Worm (Caenorhabditis elegans) whole organism, L1 larva: ENCODE results near the gene mob-2.

Source experiments
- C16A3.4 ChIP-seq: fragments of 150-350 bp; optimal IDR thresholded peaks from 2 replicates; lab custom pipeline; 2014; ENCODE audit warnings: missing biosample characterization, missing genetic modification characterization
- C34B4.2 ChIP-seq: sonication (generic microtip); optimal IDR thresholded peaks from 2 replicates; lab custom pipeline; 2017; ENCODE audit warnings: mild to moderate bottlenecking, missing genetic modification characterization, missing compliant biosample characterization
- aha-1 ChIP-seq: fragments of 150-350 bp; optimal IDR thresholded peaks from 2 replicates; lab custom pipeline; 2014; ENCODE audit warnings: missing biosample characterization, missing genetic modification characterization
- ama-1 ChIP-seq: fragments of 150-350 bp; optimal IDR thresholded peaks from 2 replicates; lab custom pipeline; 2014
- blmp-1 ChIP-seq: fragments of 150-350 bp; optimal IDR thresholded peaks from 2 replicates; lab custom pipeline; 2014; ENCODE audit warnings: missing biosample characterization, missing genetic modification characterization
- ceh-63 ChIP-seq: fragments of 200-800 bp; sonication (Bioruptor generic); optimal IDR thresholded peaks from 2 replicates; lab custom pipeline; 2018; ENCODE audit warnings: mild to moderate bottlenecking, missing genetic modification characterization, missing compliant biosample characterization
- ceh-82 ChIP-seq, 3 experiments: fragments of 150-350 bp in 1 of 3; sonication (generic microtip) in 2 of 3; optimal IDR thresholded peaks; 2 replicates each; lab custom pipeline; 2014 to 2017; ENCODE audit warnings: missing biosample characterization in 3 of 3, missing genetic modification characterization in 3 of 3
- ces-1 ChIP-seq: fragments of 150-350 bp; optimal IDR thresholded peaks from 2 replicates; lab custom pipeline; 2014; ENCODE audit warnings: missing biosample characterization, missing genetic modification reagents, missing genetic modification characterization
- dsc-1 ChIP-seq: sonication (generic microtip); optimal IDR thresholded peaks from 2 replicates; lab custom pipeline; 2016; ENCODE audit warnings: mild to moderate bottlenecking, missing genetic modification characterization, missing compliant biosample characterization
- efl-1 ChIP-seq, 4 experiments: fragments of 150-350 bp; optimal IDR thresholded peaks in 3 of 4; peaks in 1 of 4; 1 replicate in 1 of 4; 2 replicates in 3 of 4; lab custom pipeline; 2014; ENCODE audit warnings: missing biosample characterization in 2 of 4, missing genetic modification characterization in 2 of 4, missing genetic modification reagents in 2 of 4
- efl-3 ChIP-seq: fragments of 200-800 bp; sonication (Bioruptor generic); optimal IDR thresholded peaks from 2 replicates; lab custom pipeline; 2018; ENCODE audit warnings: mild to moderate bottlenecking, missing genetic modification characterization, missing compliant biosample characterization
- elt-2 ChIP-seq: sonication (generic microtip); optimal IDR thresholded peaks from 2 replicates; lab custom pipeline; 2016; ENCODE audit warnings: missing genetic modification characterization, mild to moderate bottlenecking, inconsistent platforms, missing compliant biosample characterization, missing genetic modification reagents
- fkh-10 ChIP-seq: sonication (generic microtip); optimal IDR thresholded peaks from 2 replicates; lab custom pipeline; 2017; ENCODE audit warnings: missing biosample characterization, missing genetic modification reagents, missing genetic modification characterization
- grh-1 ChIP-seq: fragments of 200-800 bp; sonication (Bioruptor generic); IDR thresholded peaks from 2 replicates; pipeline ENCODE4 v1.3.6; 2022; ENCODE audit warnings: missing genetic modification reagents, missing genetic modification characterization, missing compliant biosample characterization
- hlh-17 ChIP-seq: fragments of 200-800 bp; sonication (Bioruptor generic); optimal IDR thresholded peaks from 2 replicates; lab custom pipeline; 2018; ENCODE audit warnings: missing genetic modification characterization, mild to moderate bottlenecking, missing compliant biosample characterization, moderate library complexity, borderline replicate concordance
- jun-1 ChIP-seq: fragments of 150-350 bp; optimal IDR thresholded peaks from 2 replicates; lab custom pipeline; 2014; ENCODE audit warnings: missing biosample characterization, missing genetic modification reagents, missing genetic modification characterization
- lin-14 ChIP-seq: fragments of 200-800 bp; sonication (Bioruptor generic); optimal IDR thresholded peaks from 2 replicates; lab custom pipeline; 2018; ENCODE audit warnings: mild to moderate bottlenecking, missing genetic modification characterization, moderate library complexity, missing compliant biosample characterization
- lir-3 ChIP-seq: sonication (generic microtip); optimal IDR thresholded peaks from 2 replicates; lab custom pipeline; 2016; ENCODE audit warnings: mild to moderate bottlenecking, missing genetic modification characterization, moderate library complexity, missing compliant biosample characterization; ENCODE audit not compliant: poor library complexity
- mdl-1 ChIP-seq, 2 experiments: fragments of 150-350 bp; optimal IDR thresholded peaks; 2 replicates each; lab custom pipeline; 2014 to 2017; ENCODE audit warnings: missing biosample characterization in 2 of 2, missing genetic modification characterization in 2 of 2, inconsistent platforms in 1 of 2
- nhr-12 ChIP-seq: sonication (generic microtip); optimal IDR thresholded peaks from 2 replicates; lab custom pipeline; 2017; ENCODE audit warnings: missing biosample characterization, missing genetic modification characterization
- nhr-237 ChIP-seq: fragments of 150-350 bp; optimal IDR thresholded peaks from 2 replicates; lab custom pipeline; 2014; ENCODE audit warnings: missing biosample characterization, missing genetic modification characterization
- nhr-76 ChIP-seq: sonication (generic microtip); optimal IDR thresholded peaks from 2 replicates; lab custom pipeline; 2017; ENCODE audit warnings: missing biosample characterization, missing genetic modification characterization
- nhr-77 ChIP-seq: fragments of 150-350 bp; optimal IDR thresholded peaks from 2 replicates; lab custom pipeline; 2014; ENCODE audit warnings: missing biosample characterization, missing genetic modification characterization
- pag-3 ChIP-seq: sonication (generic microtip); optimal IDR thresholded peaks from 2 replicates; lab custom pipeline; 2017; ENCODE audit warnings: missing genetic modification characterization, mild to moderate bottlenecking, missing compliant biosample characterization, antibody characterized with exemption, borderline replicate concordance; ENCODE audit not compliant: insufficient read depth
- pqm-1 ChIP-seq: sonication (generic microtip); optimal IDR thresholded peaks from 3 replicates; lab custom pipeline; 2017; ENCODE audit warnings: missing biosample characterization, missing genetic modification characterization
- rnt-1 ChIP-seq: sonication (generic microtip); optimal IDR thresholded peaks from 2 replicates; lab custom pipeline; 2016; ENCODE audit warnings: mild to moderate bottlenecking, missing genetic modification characterization, moderate library complexity, missing compliant biosample characterization
- skn-1 ChIP-seq: fragments of 150-350 bp; optimal IDR thresholded peaks from 2 replicates; lab custom pipeline; 2014; ENCODE audit warnings: missing biosample characterization, missing genetic modification characterization
- snpc-4 ChIP-seq: fragments of 150-350 bp; optimal IDR thresholded peaks from 2 replicates; lab custom pipeline; 2014; ENCODE audit warnings: missing biosample characterization, missing genetic modification characterization
- snu-23 ChIP-seq: sonication (generic microtip); optimal IDR thresholded peaks from 2 replicates; lab custom pipeline; 2016; ENCODE audit warnings: missing genetic modification characterization, missing compliant biosample characterization
- sox-4 ChIP-seq: sonication (generic microtip); optimal IDR thresholded peaks from 2 replicates; lab custom pipeline; 2016; ENCODE audit warnings: missing genetic modification characterization, missing compliant biosample characterization
- sup-37 ChIP-seq: fragments of 200-800 bp; sonication (Bioruptor generic); optimal IDR thresholded peaks from 2 replicates; lab custom pipeline; 2018; ENCODE audit warnings: mild to moderate bottlenecking, missing genetic modification characterization, missing compliant biosample characterization
- tbx-2 ChIP-seq: sonication (generic microtip); optimal IDR thresholded peaks from 2 replicates; lab custom pipeline; 2016; ENCODE audit warnings: missing genetic modification characterization, missing compliant biosample characterization
- unc-130 ChIP-seq: fragments of 150-350 bp; optimal IDR thresholded peaks from 2 replicates; lab custom pipeline; 2017; ENCODE audit warnings: missing biosample characterization, missing genetic modification characterization, inconsistent platforms
- unc-30 ChIP-seq: sonication (generic microtip); optimal IDR thresholded peaks from 2 replicates; lab custom pipeline; 2017; ENCODE audit warnings: missing biosample characterization, missing genetic modification characterization
- unc-86 ChIP-seq: sonication (generic microtip); optimal IDR thresholded peaks from 2 replicates; lab custom pipeline; 2016; ENCODE audit warnings: missing genetic modification characterization, missing compliant biosample characterization
- unc-98 ChIP-seq: fragments of 200-800 bp; sonication (Bioruptor generic); IDR thresholded peaks from 2 replicates; pipeline ENCODE4 v1.3.6; 2022; ENCODE audit warnings: missing genetic modification characterization, missing compliant biosample characterization
- vab-15 ChIP-seq: sonication (generic microtip); optimal IDR thresholded peaks from 2 replicates; lab custom pipeline; 2017; ENCODE audit warnings: missing genotype, mild to moderate bottlenecking, missing genetic modification characterization, missing compliant biosample characterization
- zag-1 ChIP-seq: fragments of 150-350 bp; optimal IDR thresholded peaks from 2 replicates; lab custom pipeline; 2014; ENCODE audit warnings: missing biosample characterization, missing genetic modification characterization
- zip-4 ChIP-seq: fragments of 200-800 bp; sonication (Bioruptor generic); optimal IDR thresholded peaks from 2 replicates; lab custom pipeline; 2018; ENCODE audit warnings: mild to moderate bottlenecking, missing genetic modification characterization, moderate library complexity, missing compliant biosample characterization
- ztf-11 ChIP-seq, 2 experiments: sonication (generic microtip); optimal IDR thresholded peaks; 2 replicates each; lab custom pipeline; 2016 to 2017; ENCODE audit warnings: missing genetic modification characterization in 2 of 2, missing biosample characterization in 1 of 2, missing compliant biosample characterization in 1 of 2
- ztf-4 ChIP-seq: fragments of 150-350 bp; optimal IDR thresholded peaks from 2 replicates; lab custom pipeline; 2014; ENCODE audit warnings: missing biosample characterization, missing genetic modification characterization

The mob-2 gene

ce11 chrX:13200312-13200711 is 30.4 kb upstream of the mob-2 start:
- TF ChIP-seq unc-98 (GFP tag; lab: Robert Waterston, UW), result no peak
- peak; percentile 1 for TF ChIP-seq lin-14 (GFP tag; lab: Kevin White, UChicago)
- peak; percentile 52 for TF ChIP-seq rnt-1 (tag; lab: Kevin White, UChicago)
- no peak for TF ChIP-seq vab-15 (tag; lab: Kevin White, UChicago)

- TF ChIP-seq tbx-2 (tag; lab: Kevin White, UChicago) (no peak), efl-1 (optimal IDR thresholded peaks at IDR 0.05; lab: Kevin White, UChicago) (no peak), efl-1 (GFP tag; optimal IDR thresholded peaks at IDR 0.05 in 1 of 2; lab: Kevin White, UChicago) (peak in 1 of 2 experiments; percentile 85), zip-4 (no peak), elt-2 (tag; lab: Kevin White, UChicago) (no peak), nhr-76 (tag; lab: Kevin White, UChicago) (no peak), aha-1 (tag; lab: Kevin White, UChicago) (no peak), ces-1 (no peak), rnt-1 (tag; lab: Kevin White, UChicago) (no peak), lin-14 (GFP tag; lab: Kevin White, UChicago) (peak; percentile 59), lir-3 (tag; lab: Kevin White, UChicago) (no peak), pqm-1 (tag; lab: Kevin White, UChicago) (no peak), mdl-1 (tag; optimal IDR thresholded peaks at IDR 0.05; lab: Kevin White, UChicago) (no peak)
Observed at ce11 chrX:13198134-13198533, 28.3 kb upstream of the mob-2 start.

ce11 chrX:13190912-13191311 is 21.0 kb upstream of the mob-2 start, which contains the start of gene gpa-6:
Gene gpa-6, plus strand, starts transcription at chrX:13191212.
- TF ChIP-seq snpc-4 (tag; lab: Kevin White, UChicago) (no peak), ceh-63 (no peak), hlh-17 (GFP tag; lab: Kevin White, UChicago) (no peak), nhr-237 (tag; lab: Kevin White, UChicago) (no peak), sup-37 (no peak), sox-4 (tag; lab: Kevin White, UChicago) (no peak), unc-130 (tag; lab: Kevin White, UChicago) (no peak), dsc-1 (tag; lab: Kevin White, UChicago) (no peak), ztf-11 (tag; optimal IDR thresholded peaks at IDR 0.05; lab: Kevin White, UChicago) (no peak), pag-3 (tag; lab: Kevin White, UChicago) (no peak), zag-1 (tag; lab: Kevin White, UChicago) (no peak), grh-1 (GFP tag; lab: Robert Waterston, UW) (no peak), ztf-4 (no peak), vab-15 (tag; lab: Kevin White, UChicago) (no peak), ceh-82 (tag; optimal IDR thresholded peaks at IDR 0.05; lab: Kevin White, UChicago) (no peak), nhr-77 (tag; lab: Kevin White, UChicago) (no peak)

ce11 chrX:13189861-13190260 is 20.0 kb upstream of the mob-2 start, which contains the start of gene cwp-5:
Gene cwp-5, minus strand, starts transcription at chrX:13189961.
- no peak for TF ChIP-seq dsc-1 (tag; lab: Kevin White, UChicago)
- no peak for TF ChIP-seq nhr-12
- no peak for TF ChIP-seq efl-3 (GFP tag; lab: Kevin White, UChicago)
- no peak for TF ChIP-seq C34B4.2 (tag; lab: Kevin White, UChicago)
- TF ChIP-seq vab-15 (tag; lab: Kevin White, UChicago), result no peak
- no peak for TF ChIP-seq pag-3 (tag; lab: Kevin White, UChicago)
- TF ChIP-seq sox-4 (tag; lab: Kevin White, UChicago), result no peak
- TF ChIP-seq lir-3 (tag; lab: Kevin White, UChicago), result no peak
- TF ChIP-seq snu-23 (GFP tag; lab: Kevin White, UChicago), result no peak
- TF ChIP-seq blmp-1, result no peak
- no peak for TF ChIP-seq fkh-10 (GFP tag; lab: Kevin White, UChicago)
- no peak for TF ChIP-seq jun-1
- no peak for TF ChIP-seq ama-1 (lab: Kevin White, UChicago)
- no peak for TF ChIP-seq unc-30 (tag; lab: Kevin White, UChicago)
- TF ChIP-seq unc-86 (tag; lab: Kevin White, UChicago), result no peak
- no peak for TF ChIP-seq ztf-4
- TF ChIP-seq C16A3.4 (tag; lab: Kevin White, UChicago), result no peak
- no peak for TF ChIP-seq sup-37
- no peak for TF ChIP-seq skn-1 (tag; lab: Kevin White, UChicago)
